Fruit fly (Drosophila melanogaster) whole organism, embryonic: Measurements from ENCODE around the gene CG3071.

Experiments
- B-H2 ChIP-seq: fragments of 200-800 bp; sonication (Bioruptor generic); optimal IDR thresholded peaks from 2 replicates; lab custom pipeline; 2018; ENCODE audit warnings: missing biosample characterization, mild to moderate bottlenecking, missing genetic modification characterization
- Bgb ChIP-seq: fragments of 200-800 bp; sonication (Bioruptor generic); IDR thresholded peaks from 2 replicates; pipeline ENCODE4 v1.3.6; 2022; ENCODE audit warnings: missing biosample characterization, missing genetic modification characterization; ENCODE audit not compliant: partially characterized antibody
- CG10147 ChIP-seq: fragments of 200-800 bp; sonication (Bioruptor generic); optimal IDR thresholded peaks from 2 replicates; lab custom pipeline; 2019; ENCODE audit warnings: missing biosample characterization, mild to moderate bottlenecking, missing genetic modification characterization, moderate library complexity
- CG10267 ChIP-seq: fragments of 200-800 bp; sonication (Bioruptor generic); optimal IDR thresholded peaks from 2 replicates; lab custom pipeline; 2018; ENCODE audit warnings: missing biosample characterization, mild to moderate bottlenecking, missing genetic modification characterization, moderate library complexity
- CG10565 ChIP-seq: fragments of 200-800 bp; sonication (Bioruptor generic); optimal IDR thresholded peaks from 3 replicates; lab custom pipeline; 2016; ENCODE audit warnings: missing biosample characterization, mild to moderate bottlenecking, missing genetic modification characterization
- CG11247 ChIP-seq: fragments of 200-800 bp; sonication (Bioruptor generic); IDR thresholded peaks from 2 replicates; pipeline ENCODE4 v1.3.6; 2022; ENCODE audit warnings: missing biosample characterization, missing genetic modification characterization
- CG11456 ChIP-seq: fragments of 200-800 bp; sonication (Bioruptor generic); IDR thresholded peaks from 3 replicates; pipeline ENCODE4 v1.3.6; 2022; ENCODE audit warnings: missing biosample characterization, missing genetic modification characterization
- CG11695 ChIP-seq: fragments of 200-800 bp; sonication (Bioruptor generic); IDR thresholded peaks from 3 replicates; pipeline ENCODE4 v1.3.6; 2022; ENCODE audit warnings: missing biosample characterization, missing genetic modification characterization
- CG12769 ChIP-seq: fragments of 200-800 bp; sonication (Bioruptor generic); optimal IDR thresholded peaks from 2 replicates; lab custom pipeline; 2019; ENCODE audit warnings: missing biosample characterization, mild to moderate bottlenecking, missing genetic modification characterization, moderate library complexity
- CG15011 ChIP-seq: fragments of 200-800 bp; sonication (Bioruptor generic); optimal IDR thresholded peaks from 3 replicates; lab custom pipeline; 2018; ENCODE audit warnings: missing biosample characterization, mild to moderate bottlenecking, missing genetic modification characterization
- CG17359 ChIP-seq: fragments of 200-800 bp; sonication (Bioruptor generic); optimal IDR thresholded peaks from 3 replicates; lab custom pipeline; 2018; ENCODE audit warnings: missing biosample characterization, mild to moderate bottlenecking, missing genetic modification characterization, moderate library complexity
- CG1792 ChIP-seq: fragments of 200-800 bp; sonication (Bioruptor generic); optimal IDR thresholded peaks from 2 replicates; lab custom pipeline; 2016; ENCODE audit warnings: missing biosample characterization, missing genetic modification characterization
- CG2202 ChIP-seq: fragments of 200-800 bp; sonication (Bioruptor generic); optimal IDR thresholded peaks from 2 replicates; lab custom pipeline; 2018; ENCODE audit warnings: missing biosample characterization, mild to moderate bottlenecking, missing genetic modification characterization
- CG30431 ChIP-seq: fragments of 200-800 bp; sonication (Bioruptor generic); optimal IDR thresholded peaks from 2 replicates; lab custom pipeline; 2017; ENCODE audit warnings: missing biosample characterization, missing genetic modification characterization
- CG31224 ChIP-seq: fragments of 200-800 bp; sonication (Bioruptor generic); IDR thresholded peaks from 2 replicates; pipeline ENCODE4 v1.3.6; 2022; ENCODE audit warnings: missing biosample characterization, missing genetic modification characterization
- CG4820 ChIP-seq: fragments of 200-800 bp; sonication (Bioruptor generic); optimal IDR thresholded peaks from 3 replicates; lab custom pipeline; 2016; ENCODE audit warnings: missing biosample characterization, missing genetic modification characterization
- CG7987 ChIP-seq: fragments of 200-800 bp; sonication (Bioruptor generic); optimal IDR thresholded peaks from 2 replicates; lab custom pipeline; 2018; ENCODE audit warnings: missing biosample characterization, mild to moderate bottlenecking, missing genetic modification characterization, moderate library complexity
- CG9727 ChIP-seq: fragments of 200-800 bp; sonication (Bioruptor generic); optimal IDR thresholded peaks from 3 replicates; lab custom pipeline; 2017; ENCODE audit warnings: missing biosample characterization, mild to moderate bottlenecking, missing genetic modification characterization
- D19B ChIP-seq: fragments of 200-800 bp; sonication (Bioruptor generic); optimal IDR thresholded peaks from 2 replicates; lab custom pipeline; 2017; ENCODE audit warnings: missing biosample characterization, mild to moderate bottlenecking, missing genetic modification characterization
- Deaf1 ChIP-seq: fragments of 200-800 bp; optimal IDR thresholded peaks from 3 replicates; lab custom pipeline; 2019; ENCODE audit warnings: missing biosample characterization, mild to moderate bottlenecking, missing genetic modification characterization, moderate library complexity
- Doc3 ChIP-seq: fragments of 200-800 bp; sonication (Bioruptor generic); IDR thresholded peaks from 3 replicates; pipeline ENCODE4 v1.3.6; 2022; ENCODE audit warnings: missing biosample characterization, missing genetic modification characterization; ENCODE audit not compliant: partially characterized antibody
- Gug ChIP-seq: fragments of 200-800 bp; sonication (Bioruptor generic); IDR thresholded peaks from 4 replicates; pipeline ENCODE4 v1.3.6; 2022; ENCODE audit warnings: missing biosample characterization, missing genetic modification characterization
- HLH54F ChIP-seq: fragments of 200-800 bp; sonication (Bioruptor generic); optimal IDR thresholded peaks from 3 replicates; lab custom pipeline; 2016; ENCODE audit warnings: missing biosample characterization, missing genetic modification characterization
- HmgD ChIP-seq: fragments of 200-800 bp; sonication (Bioruptor generic); optimal IDR thresholded peaks from 3 replicates; lab custom pipeline; 2016; ENCODE audit warnings: missing biosample characterization, missing genetic modification characterization
- Hr78 ChIP-seq, 2 experiments: fragments of 200-800 bp in 1 of 2; fragments of >200 bp in 1 of 2; sonication (Bioruptor generic) in 1 of 2; optimal IDR thresholded peaks; 2 replicates each; lab custom pipeline; 2017 to 2019; ENCODE audit warnings: missing biosample characterization in 2 of 2, missing genetic modification characterization in 2 of 2, mild to moderate bottlenecking in 1 of 2, moderate library complexity in 1 of 2
- Hsf ChIP-seq: fragments of 200-800 bp; sonication (Bioruptor generic); optimal IDR thresholded peaks from 3 replicates; lab custom pipeline; 2016; ENCODE audit warnings: missing biosample characterization, missing genetic modification characterization
- Jarid2 ChIP-seq: fragments of 200-800 bp; sonication (Bioruptor generic); optimal IDR thresholded peaks from 3 replicates; lab custom pipeline; 2017; ENCODE audit warnings: mild to moderate bottlenecking, missing biosample characterization, missing genetic modification reagents, missing genetic modification characterization
- Lhr ChIP-seq: fragments of 200-800 bp; sonication (Bioruptor generic); optimal IDR thresholded peaks from 3 replicates; lab custom pipeline; 2017; ENCODE audit warnings: mild to moderate bottlenecking, missing biosample characterization, missing genetic modification reagents, missing genetic modification characterization
- Mes4 ChIP-seq: fragments of 200-800 bp; sonication (Bioruptor generic); optimal IDR thresholded peaks from 2 replicates; lab custom pipeline; 2016; ENCODE audit warnings: missing biosample characterization, missing genetic modification characterization
- NK7.1 ChIP-seq: fragments of 200-800 bp; sonication (Bioruptor generic); optimal IDR thresholded peaks from 3 replicates; lab custom pipeline; 2016; ENCODE audit warnings: missing biosample characterization, missing genetic modification characterization
- Oaz ChIP-seq: fragments of 200-800 bp; sonication (Bioruptor generic); IDR thresholded peaks from 2 replicates; pipeline ENCODE4 v1.3.6; 2022; ENCODE audit warnings: missing biosample characterization, missing genetic modification characterization
- PHDP ChIP-seq: fragments of 200-800 bp; sonication (Bioruptor generic); optimal IDR thresholded peaks from 3 replicates; lab custom pipeline; 2018; ENCODE audit warnings: missing biosample characterization, mild to moderate bottlenecking, missing genetic modification characterization, moderate library complexity
- abd-A ChIP-seq: fragments of 200-800 bp; sonication (Bioruptor generic); optimal IDR thresholded peaks from 3 replicates; lab custom pipeline; 2019; ENCODE audit warnings: missing biosample characterization, mild to moderate bottlenecking, missing genetic modification characterization, moderate library complexity
- chif ChIP-seq, 2 experiments: fragments of 200-800 bp; sonication (Bioruptor generic); optimal IDR thresholded peaks; 3 replicates each; lab custom pipeline; 2016; ENCODE audit warnings: missing biosample characterization in 2 of 2, missing genetic modification characterization in 2 of 2
- ewg ChIP-seq: fragments of 200-800 bp; sonication (Bioruptor generic); optimal IDR thresholded peaks from 3 replicates; lab custom pipeline; 2017; ENCODE audit warnings: mild to moderate bottlenecking, missing biosample characterization, missing genetic modification reagents, missing genetic modification characterization
- fru ChIP-seq: fragments of >200 bp; optimal IDR thresholded peaks from 2 replicates; lab custom pipeline; 2017
- ftz-f1 ChIP-seq: fragments of 200-800 bp; sonication (Bioruptor generic); optimal IDR thresholded peaks from 2 replicates; lab custom pipeline; 2016; ENCODE audit warnings: missing biosample characterization, missing genetic modification characterization
- gcm2 ChIP-seq: fragments of 200-800 bp; sonication (Bioruptor generic); optimal IDR thresholded peaks from 2 replicates; lab custom pipeline; 2016; ENCODE audit warnings: missing biosample characterization, missing genetic modification characterization
- gfzf ChIP-seq: fragments of 200-800 bp; sonication (Bioruptor generic); optimal IDR thresholded peaks from 2 replicates; lab custom pipeline; 2016; ENCODE audit warnings: missing biosample characterization, mild to moderate bottlenecking, missing genetic modification characterization, moderate library complexity
- grn ChIP-seq: fragments of 200-800 bp; sonication (Bioruptor generic); optimal IDR thresholded peaks from 3 replicates; lab custom pipeline; 2017; ENCODE audit warnings: missing biosample characterization, missing genetic modification characterization
- her ChIP-seq: fragments of 200-800 bp; sonication (Bioruptor generic); optimal IDR thresholded peaks from 2 replicates; lab custom pipeline; 2016; ENCODE audit warnings: missing biosample characterization, missing genetic modification characterization
- klu ChIP-seq: fragments of 200-800 bp; sonication (Bioruptor generic); IDR thresholded peaks from 2 replicates; pipeline ENCODE4 v1.3.6; 2022; ENCODE audit warnings: missing biosample characterization, missing genetic modification characterization
- pho ChIP-seq: fragments of 200-800 bp; sonication (Bioruptor generic); optimal IDR thresholded peaks from 2 replicates; lab custom pipeline; 2016; ENCODE audit warnings: missing biosample characterization, missing genetic modification characterization
- pros ChIP-seq: fragments of 200-800 bp; sonication (Bioruptor generic); optimal IDR thresholded peaks from 3 replicates; lab custom pipeline; 2019; ENCODE audit warnings: missing biosample characterization, mild to moderate bottlenecking, missing genetic modification characterization, moderate library complexity
- psq ChIP-seq: fragments of 200-800 bp; sonication (Bioruptor generic); optimal IDR thresholded peaks from 2 replicates; lab custom pipeline; 2017; ENCODE audit warnings: missing biosample characterization, missing genetic modification characterization
- shn ChIP-seq: fragments of 200-800 bp; sonication (Bioruptor generic); optimal IDR thresholded peaks from 3 replicates; lab custom pipeline; 2016; ENCODE audit warnings: missing biosample characterization, missing genetic modification characterization
- sima ChIP-seq: fragments of 200-800 bp; sonication (Bioruptor generic); optimal IDR thresholded peaks from 2 replicates; lab custom pipeline; 2016; ENCODE audit warnings: missing biosample characterization, missing genetic modification characterization
- sob ChIP-seq: fragments of 200-800 bp; sonication (Bioruptor generic); IDR thresholded peaks from 2 replicates; pipeline ENCODE4 v1.3.6; 2022; ENCODE audit warnings: missing biosample characterization, missing genetic modification characterization
- vnd ChIP-seq: fragments of 200-800 bp; sonication (Bioruptor generic); IDR thresholded peaks from 3 replicates; pipeline ENCODE4 v1.3.6; 2022; ENCODE audit warnings: missing biosample characterization, missing genetic modification characterization; ENCODE audit not compliant: partially characterized antibody
- zfh1 ChIP-seq: fragments of 200-800 bp; sonication (Bioruptor generic); IDR thresholded peaks from 3 replicates; pipeline ENCODE4 v1.3.6; 2022; ENCODE audit warnings: missing biosample characterization, missing genetic modification characterization

Gene CG3071

dm6 chrX:2222181-2222790 is 40.4 kb upstream of the CG3071 start, which contains the start of gene Vinc (continued):
- peak; percentile 15 for TF ChIP-seq Lhr (GFP tag; lab: Kevin White, UChicago)
- peak; percentile 81 for TF ChIP-seq pros (GFP tag; lab: Kevin White, UChicago)
- no peak for TF ChIP-seq CG10565 (GFP tag; lab: Kevin White, UChicago)
- TF ChIP-seq zfh1, result peak; percentile 85
- peak; percentile 88 for TF ChIP-seq psq
- no peak for TF ChIP-seq gfzf (GFP tag; lab: Kevin White, UChicago)
- no peak for TF ChIP-seq grn (GFP tag; lab: Kevin White, UChicago)
- TF ChIP-seq CG10267, result peak; percentile 82
- peak; percentile 57 for TF ChIP-seq Hsf
- TF ChIP-seq CG1792 (GFP tag; lab: Kevin White, UChicago), result peak; percentile 65
- peak; percentile 82 for TF ChIP-seq CG11247 (GFP tag; lab: Robert Waterston, UW)
- peak; percentile 49 for TF ChIP-seq pho (GFP tag; lab: Kevin White, UChicago)
- TF ChIP-seq Bgb, result peak; percentile 43
- no peak for TF ChIP-seq abd-A (tag; lab: Kevin White, UChicago)
- peak; percentile 86 for TF ChIP-seq Jarid2
- TF ChIP-seq ftz-f1, result peak; percentile 79
- TF ChIP-seq Gug (GFP tag; lab: Robert Waterston, UW), result peak; percentile 69
- peak; percentile 73 for TF ChIP-seq CG7987 (GFP tag; lab: Kevin White, UChicago)
- peak; percentile 79 for TF ChIP-seq Deaf1 (tag; lab: Kevin White, UChicago)
- peak; percentile 20 for TF ChIP-seq CG2202 (tag; lab: Kevin White, UChicago)
- no peak for TF ChIP-seq PHDP
- TF ChIP-seq Mes4, result peak; percentile 41
- TF ChIP-seq CG11695 (GFP tag; lab: Robert Waterston, UW), result peak; percentile 94
- TF ChIP-seq ewg (GFP tag; lab: Kevin White, UChicago), result peak; percentile 63
- TF ChIP-seq sob (GFP tag; lab: Robert Waterston, UW), result peak; percentile 82
- peak; percentile 87 for TF ChIP-seq CG11456 (GFP tag; lab: Robert Waterston, UW)
- peak; percentile 60 for TF ChIP-seq gcm2 (GFP tag; lab: Kevin White, UChicago)
- peak; percentile 90 for TF ChIP-seq CG17359 (tag; lab: Kevin White, UChicago)
- peak; percentile 51; the same call in 1 of the 2 replicates for TF ChIP-seq Oaz (GFP tag; lab: Robert Waterston, UW)
- peak; percentile 83 for TF ChIP-seq CG9727
- peak; percentile 3 for TF ChIP-seq sima (GFP tag; lab: Kevin White, UChicago)
- peak; percentile 76 for TF ChIP-seq B-H2 (GFP tag; lab: Kevin White, UChicago)
- no peak for TF ChIP-seq Hr78 (GFP tag; optimal IDR thresholded peaks at IDR 0.05; lab: Kevin White, UChicago)
- peak; percentile 71 for TF ChIP-seq HLH54F (GFP tag; lab: Kevin White, UChicago)
- TF ChIP-seq CG12769 (tag; lab: Kevin White, UChicago), result no peak
- peak; percentile 13 to 85 for TF ChIP-seq chif (GFP tag; optimal IDR thresholded peaks at IDR 0.05; lab: Kevin White, UChicago)
- TF ChIP-seq her (GFP tag; lab: Kevin White, UChicago), result peak; percentile 80
- peak; percentile 84 for TF ChIP-seq D19B
- TF ChIP-seq CG30431, result peak; percentile 74
- TF ChIP-seq HmgD (GFP tag; lab: Kevin White, UChicago), result peak; percentile 54
- TF ChIP-seq NK7.1, result peak; percentile 80
- TF ChIP-seq CG4820 (GFP tag; lab: Kevin White, UChicago), result peak; percentile 77
- no peak for TF ChIP-seq fru (lab: Kevin White, UChicago)
- no peak for TF ChIP-seq vnd (GFP tag; lab: Robert Waterston, UW)
- peak; percentile 81 for TF ChIP-seq CG31224 (GFP tag; lab: Robert Waterston, UW)
- TF ChIP-seq CG15011 (GFP tag; lab: Kevin White, UChicago), result no peak
- TF ChIP-seq shn (GFP tag; lab: Kevin White, UChicago), result peak; percentile 83
- peak; percentile 91 for TF ChIP-seq CG10147 (GFP tag; lab: Kevin White, UChicago)
- no peak for TF ChIP-seq Doc3
- peak; percentile 71; the same call in 1 of the 2 replicates for TF ChIP-seq klu (GFP tag; lab: Robert Waterston, UW)
